Fruit fly (Drosophila melanogaster): ENCODE measurements around the gene CG4884.

Gene CG4884

DNA sequence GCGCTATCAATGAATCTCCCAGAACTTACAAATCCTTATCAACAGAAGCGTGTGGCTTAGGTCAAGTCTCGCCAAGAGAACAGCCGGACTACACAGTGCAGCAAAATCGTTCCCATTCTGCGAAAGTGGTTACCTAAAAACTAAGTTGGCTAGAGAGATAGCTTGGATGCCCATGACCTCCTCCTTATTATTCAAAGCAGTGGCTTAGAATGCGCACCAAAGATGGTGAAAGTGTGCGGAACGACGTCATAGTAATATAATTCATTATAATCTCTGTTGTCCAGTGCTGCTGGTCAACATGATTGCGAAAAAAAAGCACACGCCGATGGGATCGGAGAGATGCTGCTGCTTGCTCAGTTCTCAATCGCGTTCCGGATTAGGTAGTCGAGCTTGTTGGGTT, 4.5 kb downstream of the CG4884 start, which contains the start of gene Nep7 (continued):
- no peak for TF ChIP-seq CG9139 (GFP tag; optimal IDR thresholded peaks at IDR 0.05)
- TF ChIP-seq fd85E (GFP tag; optimal IDR thresholded peaks at IDR 0.05): no peak
- TF ChIP-seq pdm3 (GFP tag; optimal IDR thresholded peaks at IDR 0.05): no peak
- TF ChIP-seq Ets21C (GFP tag; optimal IDR thresholded peaks at IDR 0.05): no peak
- no peak for TF ChIP-seq topi (GFP tag; optimal IDR thresholded peaks at IDR 0.05)
- TF ChIP-seq CG15336 (GFP tag; IDR thresholded peaks at IDR 0.05): peak; percentile 42; the same call in 1 of the 2 replicates
- no peak for TF ChIP-seq CG7368 (GFP tag; optimal IDR thresholded peaks at IDR 0.05)
- no peak for TF ChIP-seq dac (GFP tag; optimal IDR thresholded peaks at IDR 0.05)

DNA sequence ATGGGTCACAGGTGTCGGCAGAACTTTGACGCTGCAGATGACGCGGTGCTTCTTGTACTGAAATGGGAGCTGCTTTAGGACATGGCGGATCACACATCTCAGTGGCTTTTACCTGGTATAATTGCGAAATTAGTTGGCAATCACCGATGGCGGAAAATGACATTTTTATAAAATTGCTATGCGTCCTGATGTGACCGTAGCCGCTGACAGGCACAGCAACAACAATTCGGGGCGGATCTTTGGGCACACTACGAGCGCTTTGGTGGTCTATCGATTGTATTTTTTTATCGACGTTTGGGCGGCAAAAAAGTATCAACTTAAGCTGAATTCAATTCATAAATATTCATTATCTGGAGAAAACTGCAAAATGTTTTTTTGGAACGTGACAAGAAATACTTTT, 5.2 kb downstream of the CG4884 start, which contains the start of gene CG4951:
TSS of gene CG4951 (minus strand) at position 223 of the 400 bp plus-strand sequence.
- TF ChIP-seq CG7368 (GFP tag; optimal IDR thresholded peaks at IDR 0.05) (no peak), CG32006 (GFP tag; optimal IDR thresholded peaks at IDR 0.05) (no peak), svp (GFP tag) (no peak), Eip93F (GFP tag; optimal IDR thresholded peaks at IDR 0.05) (no peak), CG16779 (tag; optimal IDR thresholded peaks at IDR 0.05) (no peak), Sox15 (GFP tag; optimal IDR thresholded peaks at IDR 0.05) (no peak), CG6163 (GFP tag; IDR thresholded peaks at IDR 0.05) (no peak), Lpt (GFP tag; optimal IDR thresholded peaks at IDR 0.05) (no peak), lz (GFP tag; optimal IDR thresholded peaks at IDR 0.05) (no peak), dsx (GFP tag; optimal IDR thresholded peaks at IDR 0.05; ENCODE audit: poor library complexity, severe bottlenecking) (no peak), pdm3 (GFP tag; optimal IDR thresholded peaks at IDR 0.05) (no peak), Hr39 (GFP tag; optimal IDR thresholded peaks at IDR 0.05) (no peak), CG9139 (GFP tag; optimal IDR thresholded peaks at IDR 0.05) (no peak), CG6276 (GFP tag; optimal IDR thresholded peaks at IDR 0.05) (no peak), Ets21C (GFP tag; optimal IDR thresholded peaks at IDR 0.05) (no peak), CG8119 (GFP tag; IDR thresholded peaks at IDR 0.05) (no peak), achi (GFP tag; optimal IDR thresholded peaks at IDR 0.05) (no peak)

DNA sequence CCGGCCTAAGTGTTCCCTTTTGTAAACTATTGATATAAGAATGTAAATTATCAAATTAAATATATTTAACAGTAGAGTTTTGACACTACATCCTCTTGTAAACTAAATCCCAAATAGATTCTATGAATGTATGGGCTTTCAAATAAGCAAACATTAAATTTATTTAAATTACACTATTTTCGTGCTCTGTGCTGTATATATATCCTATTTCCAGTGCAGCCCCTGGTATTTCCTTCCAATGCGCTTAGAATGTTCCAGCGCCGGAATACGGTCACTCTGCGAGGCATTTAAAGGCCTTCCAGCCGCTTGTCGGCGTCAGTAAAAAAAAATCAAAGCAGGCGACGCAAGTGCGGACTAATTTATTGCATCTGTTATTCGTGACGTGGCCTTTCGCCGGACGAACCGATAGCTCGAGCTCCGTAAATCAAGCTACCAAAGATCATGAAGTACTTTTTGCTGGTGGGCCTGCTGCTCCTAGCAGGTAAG, 10.6 kb downstream of the CG4884 start, which contains the start of gene Gp93:
TSS of gene Gp93 (plus strand) at position 291 of the 486 bp plus-strand sequence.
- TF ChIP-seq CG34406 (GFP tag; optimal IDR thresholded peaks at IDR 0.05) (peak; percentile 61), CG32006 (GFP tag; optimal IDR thresholded peaks at IDR 0.05) (peak; percentile 65), CG15336 (GFP tag; IDR thresholded peaks at IDR 0.05) (peak; percentile 51; the same call in 1 of the 2 replicates), CG11762 (GFP tag; optimal IDR thresholded peaks at IDR 0.05; ENCODE audit: insufficient read depth) (no peak), CG11902 (GFP tag; optimal IDR thresholded peaks at IDR 0.05) (no peak), CG6163 (GFP tag; IDR thresholded peaks at IDR 0.05) (peak; percentile 72), fkh (GFP tag; optimal IDR thresholded peaks at IDR 0.05) (no peak), CG8119 (GFP tag; IDR thresholded peaks at IDR 0.05) (peak; percentile 64; the same call in 2 of the 3 replicates), Ets96B (tag; optimal IDR thresholded peaks at IDR 0.05) (peak; percentile 51), Lpt (GFP tag; optimal IDR thresholded peaks at IDR 0.05) (peak; percentile 16), CG6792 (GFP tag; optimal IDR thresholded peaks at IDR 0.05) (peak; percentile 49), fd59A (GFP tag; optimal IDR thresholded peaks at IDR 0.05) (peak; percentile 25), esn (GFP tag; optimal IDR thresholded peaks at IDR 0.05) (peak; percentile 74), svp (GFP tag) (peak; percentile 79), CG1621 (tag; optimal IDR thresholded peaks at IDR 0.05) (no peak), Blimp-1 (GFP tag; optimal IDR thresholded peaks at IDR 0.05) (no peak), CG4318 (GFP tag; optimal IDR thresholded peaks at IDR 0.05) (no peak), CG8632 (GFP tag; optimal IDR thresholded peaks at IDR 0.05) (peak; percentile 71), CG6854 (GFP tag; optimal IDR thresholded peaks at IDR 0.05) (peak; percentile 26), lz (GFP tag; optimal IDR thresholded peaks at IDR 0.05) (peak; percentile 61), net (GFP tag; optimal IDR thresholded peaks at IDR 0.05) (peak; percentile 66), Sox15 (GFP tag; optimal IDR thresholded peaks at IDR 0.05) (peak; percentile 47), salr (GFP tag; optimal IDR thresholded peaks at IDR 0.05) (peak in 1 of 2 experiments; percentile 35), CG3032 (tag; optimal IDR thresholded peaks at IDR 0.05) (peak; percentile 71), CG7368 (GFP tag; optimal IDR thresholded peaks at IDR 0.05) (no peak), Eip93F (GFP tag; optimal IDR thresholded peaks at IDR 0.05) (no peak), CG31627 (GFP tag; optimal IDR thresholded peaks at IDR 0.05) (peak; percentile 73), CG6808 (GFP tag; optimal IDR thresholded peaks at IDR 0.05) (peak; percentile 53), dsx (GFP tag; optimal IDR thresholded peaks at IDR 0.05; ENCODE audit: poor library complexity, severe bottlenecking) (peak; percentile 29), Eip78C (GFP tag) (peak; percentile 90), acj6 (GFP tag; optimal IDR thresholded peaks at IDR 0.05) (no peak), fd85E (GFP tag; optimal IDR thresholded peaks at IDR 0.05) (no peak), cyc (GFP tag; optimal IDR thresholded peaks at IDR 0.05) (peak; percentile 9), Hr4 (GFP tag; optimal IDR thresholded peaks at IDR 0.05) (no peak), Hr39 (GFP tag; optimal IDR thresholded peaks at IDR 0.05) (no peak), CG3919 (GFP tag; optimal IDR thresholded peaks at IDR 0.05) (no peak), Gug (GFP tag; IDR thresholded peaks at IDR 0.05) (peak; percentile 46)
